Worm (Caenorhabditis elegans) whole organism, L4/young adult: ENCODE measurements around the gene srw-117.

Experiments used
- W03F9.2 ChIP-seq: fragments of 150-350 bp; optimal IDR thresholded peaks from 2 replicates; lab custom pipeline; 2014; ENCODE audit warnings: missing biosample characterization, missing genetic modification characterization
- dao-5 ChIP-seq: sonication (generic microtip); optimal IDR thresholded peaks from 2 replicates; lab custom pipeline; 2016; ENCODE audit warnings: missing genotype, missing genetic modification characterization, moderate library complexity, missing compliant biosample characterization
- him-1 ChIP-seq: sonication (generic microtip); optimal IDR thresholded peaks from 2 replicates; lab custom pipeline; 2016; ENCODE audit warnings: missing genotype, missing genetic modification reagents, missing genetic modification characterization, missing compliant biosample characterization

srw-117 gene

ce11 chrV:2983351-2983750, at the start of gene srw-117:
TSS of gene srw-117 (minus strand) at chrV:2983451.
- no peak for TF ChIP-seq dao-5 (tag; lab: Kevin White, UChicago)
- TF ChIP-seq him-1: no peak
- TF ChIP-seq W03F9.2: no peak

DNA sequence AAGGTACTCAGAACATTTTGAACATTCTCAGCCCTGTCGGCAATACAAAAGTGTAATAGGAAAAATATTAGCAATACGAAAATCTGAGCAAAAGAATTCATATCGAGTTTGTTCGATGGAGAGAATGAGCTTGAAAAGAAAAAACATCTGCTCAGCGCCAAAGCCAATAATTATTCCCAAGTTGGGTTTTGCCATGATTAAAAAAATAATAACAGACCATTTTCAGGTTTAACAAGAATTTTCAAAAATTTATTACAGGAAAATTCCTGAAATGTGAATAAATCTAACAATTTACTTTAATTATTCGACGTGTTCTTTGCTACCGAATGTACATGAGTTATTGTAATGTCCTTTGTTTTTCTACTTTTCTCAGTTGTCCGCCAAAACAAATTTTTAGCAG, 49.1 kb upstream of the srw-117 start, which contains the start of gene irld-38:
Gene irld-38 (minus strand): TSS at position 101 of the 400 bp plus-strand sequence.
- TF ChIP-seq W03F9.2: no peak
- no peak for TF ChIP-seq dao-5 (tag; lab: Kevin White, UChicago)
- TF ChIP-seq him-1: no peak

ce11 chrV:3028205-3028604, 45.0 kb upstream of the srw-117 start, which contains the start of gene asp-7:
TSS of gene asp-7 (plus strand) at chrV:3028285.
- TF ChIP-seq W03F9.2: no peak

DNA sequence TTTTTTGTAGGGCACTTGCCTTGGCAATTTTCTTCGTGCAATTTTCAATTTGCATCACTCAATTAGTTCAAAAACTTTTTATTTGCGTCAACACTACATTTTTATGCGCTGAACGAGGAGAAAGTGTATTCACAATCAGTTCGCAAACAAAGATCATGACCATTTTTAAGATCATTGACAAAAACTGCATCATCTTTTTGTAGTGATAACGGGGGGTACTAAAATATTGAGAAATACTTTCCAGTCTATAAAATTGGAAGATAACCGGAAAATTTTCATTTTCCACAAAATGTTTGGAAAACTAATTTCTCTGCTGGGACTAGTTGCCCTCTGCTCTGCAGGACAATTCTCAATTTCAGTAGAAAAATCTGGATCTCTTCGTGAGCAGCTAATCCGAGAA, 41.0 kb upstream of the srw-117 start, which contains the start of gene asp-8:
Gene asp-8 (plus strand): TSS at position 276 of the 400 bp plus-strand sequence.
- no peak for TF ChIP-seq dao-5 (tag; lab: Kevin White, UChicago)
- no peak for TF ChIP-seq him-1
- TF ChIP-seq W03F9.2: no peak

- TF ChIP-seq dao-5 (tag; lab: Kevin White, UChicago) (no peak), him-1 (no peak), W03F9.2 (no peak)
Observed at ce11 chrV:3021306-3021705, 38.1 kb upstream of the srw-117 start, which contains the start of gene irld-12. TSS of gene irld-12 (minus strand) at chrV:3021406.

ce11 chrV:3017930-3018329, 34.7 kb upstream of the srw-117 start:
- TF ChIP-seq dao-5 (tag; lab: Kevin White, UChicago): no peak
- no peak for TF ChIP-seq him-1
- no peak for TF ChIP-seq W03F9.2

DNA sequence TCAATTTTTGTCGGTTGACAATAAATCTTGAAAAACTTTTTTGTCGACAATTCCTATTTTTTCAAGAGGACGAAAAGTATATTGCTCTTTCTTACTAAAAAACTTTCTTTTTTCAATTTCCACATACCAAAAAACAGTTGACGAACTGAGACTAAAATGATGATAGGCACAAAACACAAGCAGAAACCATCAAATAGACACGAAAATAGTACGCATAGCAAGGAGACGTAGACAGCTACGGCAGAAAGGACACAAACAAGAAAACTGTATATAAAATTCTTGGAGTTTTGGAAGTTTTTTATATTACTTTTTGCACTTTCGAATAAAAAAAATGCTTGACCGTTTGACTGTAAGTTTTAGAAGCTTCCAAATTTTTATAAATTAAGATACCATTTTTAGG, 30.9 kb upstream of the srw-117 start, which contains the start of gene K12D9.1:
Gene K12D9.1 (plus strand): TSS at position 301 of the 400 bp plus-strand sequence.
- TF ChIP-seq W03F9.2 (no peak), dao-5 (tag; lab: Kevin White, UChicago) (no peak), him-1 (no peak)

DNA sequence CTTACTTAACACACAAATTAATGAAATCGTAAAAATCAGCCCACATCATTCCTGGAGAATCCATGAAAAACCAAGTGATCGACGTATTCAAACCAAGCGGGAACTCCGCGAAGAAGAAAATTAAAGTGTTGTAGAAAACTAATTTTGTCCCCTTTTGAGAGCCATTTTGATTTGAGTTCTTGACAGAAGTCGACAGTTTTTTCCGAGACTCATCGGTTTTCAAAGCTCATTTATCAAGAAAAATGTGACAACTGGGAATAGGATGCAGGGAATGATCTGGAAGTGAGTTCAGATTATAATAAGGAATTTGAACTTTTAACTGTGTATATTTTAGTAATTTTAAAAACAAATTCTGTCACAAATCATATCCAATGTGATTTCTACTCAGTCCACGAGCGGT, 28.1 kb upstream of the srw-117 start, which contains the start of gene srw-135:
Gene srw-135 (minus strand): TSS at position 101 of the 400 bp plus-strand sequence.
- no peak for TF ChIP-seq W03F9.2
- no peak for TF ChIP-seq dao-5 (tag; lab: Kevin White, UChicago)
- TF ChIP-seq him-1: no peak

- no peak for TF ChIP-seq dao-5 (tag; lab: Kevin White, UChicago)
- no peak for TF ChIP-seq him-1
- no peak for TF ChIP-seq W03F9.2
Observed at ce11 chrV:3010468-3010867, 27.2 kb upstream of the srw-117 start, which contains the start of gene srw-136. TSS of gene srw-136 (minus strand) at chrV:3010568.

- TF ChIP-seq W03F9.2 (no peak), him-1 (no peak), dao-5 (tag; lab: Kevin White, UChicago) (no peak)
Observed at ce11 chrV:3005964-3006363, 22.7 kb upstream of the srw-117 start, which contains the start of gene srw-112. TSS of gene srw-112 (minus strand) at chrV:3006064.

- TF ChIP-seq W03F9.2 (no peak), him-1 (no peak), dao-5 (tag; lab: Kevin White, UChicago) (no peak)
Observed at ce11 chrV:2999736-3000135, 16.5 kb upstream of the srw-117 start, which contains the start of gene srw-119. TSS of gene srw-119 (minus strand) at chrV:2999836.

DNA sequence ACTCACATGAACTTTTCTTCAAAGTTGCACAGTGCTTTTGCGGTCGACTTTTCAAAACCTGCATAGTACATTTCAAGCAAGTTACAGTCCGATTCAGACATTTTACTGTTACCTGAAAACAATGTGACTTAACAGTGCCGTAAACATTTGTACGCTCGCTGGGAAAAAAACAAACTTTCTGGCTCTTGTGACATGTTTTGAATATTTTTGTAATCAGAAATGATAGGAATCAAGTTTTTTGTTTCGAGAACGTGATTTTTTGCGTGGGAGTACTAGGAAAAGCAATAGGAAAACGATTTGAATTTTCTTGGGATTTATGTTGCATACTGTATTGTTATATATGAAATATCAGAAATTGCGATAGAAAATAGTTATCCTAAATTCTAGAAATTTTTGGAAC, 12.9 kb upstream of the srw-117 start, which contains the start of gene srw-120:
Gene srw-120 (minus strand): TSS at position 101 of the 400 bp plus-strand sequence.
- TF ChIP-seq him-1: no peak
- no peak for TF ChIP-seq W03F9.2
- no peak for TF ChIP-seq dao-5 (tag; lab: Kevin White, UChicago)

DNA sequence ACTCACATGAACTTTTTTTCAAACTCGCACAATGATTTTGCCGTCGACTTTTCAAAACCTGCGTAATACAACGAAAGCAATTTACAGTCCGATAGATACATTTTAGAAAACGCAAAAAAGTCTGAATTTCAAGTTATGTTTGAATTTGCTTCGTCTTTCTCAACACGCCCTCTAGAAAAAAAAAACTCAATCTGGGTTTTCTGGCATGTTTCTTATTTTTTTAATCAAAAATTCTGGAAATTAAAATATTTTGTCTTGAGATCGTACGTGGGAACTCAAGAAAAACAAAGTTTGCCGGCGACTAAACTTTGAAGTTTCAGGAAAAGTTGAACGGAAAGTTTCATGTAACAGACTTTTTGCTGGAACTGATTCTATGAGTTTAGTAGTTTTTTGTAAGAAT, 10.6 kb upstream of the srw-117 start, which contains the start of gene srw-115:
Gene srw-115 (minus strand): TSS at position 101 of the 400 bp plus-strand sequence.
- no peak for TF ChIP-seq dao-5 (tag; lab: Kevin White, UChicago)
- TF ChIP-seq W03F9.2: no peak
- no peak for TF ChIP-seq him-1

ce11 chrV:2992060-2992459, 8.8 kb upstream of the srw-117 start:
- TF ChIP-seq W03F9.2 (no peak), dao-5 (tag; lab: Kevin White, UChicago) (no peak), him-1 (no peak)

DNA sequence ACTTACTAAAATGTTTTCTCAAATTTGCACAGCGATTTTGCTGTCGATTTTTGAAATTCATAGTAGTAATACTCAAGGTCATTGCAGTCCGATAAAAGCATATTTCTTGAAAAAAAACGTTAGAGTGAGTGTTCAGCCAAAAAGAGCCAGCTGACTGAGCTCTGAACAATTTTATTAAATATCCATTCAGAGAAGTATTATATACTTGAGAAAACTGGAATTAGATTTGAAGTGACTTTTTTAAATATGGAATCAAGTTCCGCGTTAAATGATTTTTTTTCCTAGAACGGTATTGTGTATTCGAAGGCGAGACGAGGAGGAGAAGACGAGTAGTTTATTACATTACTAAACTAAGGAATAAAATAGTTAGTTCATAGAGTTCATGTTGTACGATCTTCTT, 8.2 kb upstream of the srw-117 start, which contains the start of gene srw-121:
Gene srw-121 (minus strand): TSS at position 101 of the 400 bp plus-strand sequence.
- TF ChIP-seq him-1 (no peak), W03F9.2 (no peak), dao-5 (tag; lab: Kevin White, UChicago) (no peak)

ce11 chrV:2987407-2987806, 4.2 kb upstream of the srw-117 start, which contains the start of gene srh-85:
TSS of gene srh-85 (minus strand) at chrV:2987507.
- TF ChIP-seq W03F9.2 (no peak), dao-5 (tag; lab: Kevin White, UChicago) (no peak), him-1 (no peak)
